Worm (Caenorhabditis elegans): ENCODE measurements around the gene fbxa-25.

Gene fbxa-25

DNA sequence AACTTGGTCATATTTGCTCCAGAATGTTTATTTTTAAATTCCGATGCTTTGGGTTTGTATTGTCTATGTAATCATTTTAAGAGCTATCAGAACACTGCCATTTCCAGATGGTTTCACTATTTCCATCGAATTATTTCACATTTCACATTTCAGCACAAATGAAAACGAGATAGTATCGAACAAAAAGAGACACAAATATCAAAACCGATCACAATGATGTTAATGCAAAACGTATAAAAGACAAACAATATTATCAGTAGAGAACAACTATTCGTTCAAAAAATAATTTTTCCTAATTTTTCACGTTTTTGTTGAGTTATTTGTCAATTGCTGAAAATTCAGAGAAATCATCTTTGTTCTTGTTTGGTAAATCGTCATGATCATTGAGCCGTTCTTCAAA is 46.1 kb upstream of the fbxa-25 start:
- TF ChIP-seq hlh-11 (tag; optimal IDR thresholded peaks at IDR 0.05) (peak; percentile 19), ceh-32 (tag; optimal IDR thresholded peaks at IDR 0.05; ENCODE audit: poor library complexity) (no peak), dmd-6 (GFP tag; IDR thresholded peaks at IDR 0.05) (peak; percentile 39; the same call in 1 of the 2 replicates), daf-16 (GFP tag; optimal IDR thresholded peaks at IDR 0.05) (no peak), daf-16 (tag; optimal IDR thresholded peaks at IDR 0.05) (peak; percentile 28), lin-38 (GFP tag; IDR thresholded peaks at IDR 0.05) (no peak), php-3 (GFP tag; IDR thresholded peaks at IDR 0.05) (no peak), nhr-42 (GFP tag; IDR thresholded peaks at IDR 0.05) (no peak), dpl-1 (GFP tag; optimal IDR thresholded peaks at IDR 0.05) (no peak), attf-4 (tag; optimal IDR thresholded peaks at IDR 0.05) (no peak), madf-9 (GFP tag; conservative IDR thresholded peaks at IDR 0.05) (no peak), F37D6.2 (tag; optimal IDR thresholded peaks at IDR 0.05) (no peak), ces-1 (GFP tag; optimal IDR thresholded peaks at IDR 0.05) (no peak), zip-11 (GFP tag; IDR thresholded peaks at IDR 0.05) (no peak), nhr-237 (tag; optimal IDR thresholded peaks at IDR 0.05) (no peak), Y75B8A.6 (GFP tag; IDR thresholded peaks at IDR 0.05) (no peak), nhr-48 (tag; optimal IDR thresholded peaks at IDR 0.05) (no peak), nhr-28 (tag; optimal IDR thresholded peaks at IDR 0.05) (peak; percentile 17), duxl-1 (tag; optimal IDR thresholded peaks at IDR 0.05; ENCODE audit: poor library complexity) (no peak), Y5F2A.4 (GFP tag; optimal IDR thresholded peaks at IDR 0.05) (no peak), sdz-12 (GFP tag; optimal IDR thresholded peaks at IDR 0.05) (no peak), jun-1 (tag; optimal IDR thresholded peaks at IDR 0.05) (no peak), T20F7.1 (GFP tag; optimal IDR thresholded peaks at IDR 0.05) (no peak), zfp-3 (GFP tag; conservative IDR thresholded peaks at IDR 0.05) (no peak), ZK337.2 (GFP tag; IDR thresholded peaks at IDR 0.05) (no peak), nhr-77 (tag; optimal IDR thresholded peaks at IDR 0.05) (no peak), pqm-1 (tag; optimal IDR thresholded peaks at IDR 0.05) (peak; percentile 64), fkh-10 (GFP tag; optimal IDR thresholded peaks at IDR 0.05) (no peak), spr-1 (tag; optimal IDR thresholded peaks at IDR 0.05) (no peak)

DNA sequence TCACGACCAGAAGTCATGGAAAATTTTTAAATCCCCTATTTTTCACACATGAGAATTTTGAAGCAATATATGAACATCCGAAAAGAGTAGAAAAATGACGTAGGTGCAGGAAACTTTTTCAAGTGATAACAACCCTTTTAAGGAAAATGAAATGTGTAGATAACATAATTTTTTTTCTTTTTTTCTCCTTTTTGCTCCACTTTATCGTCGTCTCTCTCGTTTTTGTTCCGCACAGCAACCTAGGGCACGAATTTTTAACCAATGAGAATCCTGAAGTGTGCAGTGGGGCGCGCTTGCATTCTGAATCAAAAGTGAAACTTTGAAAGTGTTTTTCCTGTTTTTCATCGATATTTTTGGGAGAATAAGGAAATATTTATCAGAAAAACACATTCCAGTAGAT is 43.5 kb upstream of the fbxa-25 start:
- TF ChIP-seq nhr-10 (tag; optimal IDR thresholded peaks at IDR 0.05) (no peak), ceh-32 (tag; optimal IDR thresholded peaks at IDR 0.05; ENCODE audit: poor library complexity) (no peak), nhr-11 (tag; optimal IDR thresholded peaks at IDR 0.05) (no peak), ces-1 (GFP tag; optimal IDR thresholded peaks at IDR 0.05) (no peak), zfp-3 (GFP tag; conservative IDR thresholded peaks at IDR 0.05) (no peak), spr-1 (tag; optimal IDR thresholded peaks at IDR 0.05) (no peak), dmd-9 (GFP tag; IDR thresholded peaks at IDR 0.05) (no peak), lin-15B (tag; optimal IDR thresholded peaks at IDR 0.05) (no peak), daf-8 (GFP tag; IDR thresholded peaks at IDR 0.05) (no peak), mep-1 (tag; optimal IDR thresholded peaks at IDR 0.05) (no peak), spr-3 (GFP tag; optimal IDR thresholded peaks at IDR 0.05) (no peak), aly-2 (tag; optimal IDR thresholded peaks at IDR 0.05) (no peak), tra-1 (GFP tag; IDR thresholded peaks at IDR 0.05) (peak; percentile 42; the same call in 1 of the 2 replicates), nhr-48 (tag; optimal IDR thresholded peaks at IDR 0.05) (peak; percentile 7), nhr-237 (tag; optimal IDR thresholded peaks at IDR 0.05) (no peak), duxl-1 (tag; optimal IDR thresholded peaks at IDR 0.05; ENCODE audit: poor library complexity) (no peak), zip-11 (GFP tag; IDR thresholded peaks at IDR 0.05) (no peak), dmd-6 (GFP tag; IDR thresholded peaks at IDR 0.05) (peak; percentile 86), mxl-2 (GFP tag; conservative IDR thresholded peaks at IDR 0.05) (no peak), lin-38 (GFP tag; IDR thresholded peaks at IDR 0.05) (peak; percentile 85), tag-97 (GFP tag; IDR thresholded peaks at IDR 0.05) (no peak), dpl-1 (GFP tag; optimal IDR thresholded peaks at IDR 0.05) (no peak), hif-1 (tag; optimal IDR thresholded peaks at IDR 0.05) (no peak), zag-1 (tag; optimal IDR thresholded peaks at IDR 0.05) (no peak), attf-4 (tag; optimal IDR thresholded peaks at IDR 0.05) (no peak), daf-12 (tag; optimal IDR thresholded peaks at IDR 0.05) (no peak), F37D6.2 (tag; optimal IDR thresholded peaks at IDR 0.05) (no peak), F49E8.2 (tag; optimal IDR thresholded peaks at IDR 0.05; ENCODE audit: borderline replicate concordance) (no peak), D1046.2 (GFP tag; IDR thresholded peaks at IDR 0.05) (no peak), R02D3.7 (tag; optimal IDR thresholded peaks at IDR 0.05) (no peak), ceh-82 (tag; optimal IDR thresholded peaks at IDR 0.05) (no peak), mes-2 (tag; optimal IDR thresholded peaks at IDR 0.05; ENCODE audit: poor library complexity, severe bottlenecking) (no peak), lin-39 (tag; optimal IDR thresholded peaks at IDR 0.05) (no peak), dve-1 (tag; optimal IDR thresholded peaks at IDR 0.05; ENCODE audit: insufficient read depth) (peak; percentile 63)
